Worm (Caenorhabditis elegans) whole organism, young adult: Measurements from ENCODE around the gene T04F3.5.

Experiments
- B0336.3 ChIP-seq: fragments of 200-800 bp; sonication (Bioruptor generic); IDR thresholded peaks from 2 replicates; pipeline ENCODE4 v1.3.6; 2022; ENCODE audit warnings: missing genetic modification characterization, missing compliant biosample characterization
- F49E8.2 ChIP-seq: sonication (generic microtip); optimal IDR thresholded peaks from 3 replicates; lab custom pipeline; 2017; ENCODE audit warnings: missing genetic modification characterization, mild to moderate bottlenecking, missing compliant biosample characterization, antibody characterized with exemption, moderate library complexity; ENCODE audit not compliant: insufficient read depth
- F52B5.7 ChIP-seq: sonication (generic microtip); optimal IDR thresholded peaks from 2 replicates; lab custom pipeline; 2016; ENCODE audit warnings: mild to moderate bottlenecking, missing genetic modification characterization, missing compliant biosample characterization
- K11D2.4 ChIP-seq: fragments of 200-800 bp; sonication (Bioruptor generic); IDR thresholded peaks from 2 replicates; pipeline ENCODE4 v1.3.6; 2022; ENCODE audit warnings: missing genetic modification reagents, missing genetic modification characterization, missing compliant biosample characterization
- attf-6 ChIP-seq: fragments of 200-800 bp; sonication (Bioruptor generic); IDR thresholded peaks from 2 replicates; pipeline ENCODE4 v1.3.6; 2022; ENCODE audit warnings: missing genetic modification reagents, missing genetic modification characterization, missing compliant biosample characterization
- ceh-58 ChIP-seq: fragments of 200-800 bp; sonication (Bioruptor generic); IDR thresholded peaks from 2 replicates; pipeline ENCODE4 v1.3.6; 2022; ENCODE audit warnings: missing genetic modification characterization, missing compliant biosample characterization
- ekl-4 ChIP-seq: fragments of 200-800 bp; sonication (Bioruptor generic); IDR thresholded peaks from 2 replicates; pipeline ENCODE4 v1.3.6; 2022; ENCODE audit warnings: missing genetic modification reagents, missing genetic modification characterization, missing compliant biosample characterization
- madf-8 ChIP-seq: fragments of 200-800 bp; sonication (Bioruptor generic); conservative IDR thresholded peaks from 2 replicates; pipeline ENCODE4 v1.3.6; 2022; ENCODE audit warnings: missing genetic modification reagents, missing genetic modification characterization, missing compliant biosample characterization
- nfyb-1 ChIP-seq: fragments of 200-800 bp; sonication (Bioruptor generic); IDR thresholded peaks from 2 replicates; pipeline ENCODE4 v1.3.6; 2022; ENCODE audit warnings: missing genetic modification reagents, missing genetic modification characterization, missing compliant biosample characterization
- nhr-179 ChIP-seq: sonication (generic microtip); optimal IDR thresholded peaks from 2 replicates; lab custom pipeline; 2016; ENCODE audit warnings: mild to moderate bottlenecking, missing genetic modification characterization, missing compliant biosample characterization
- pha-4 ChIP-seq: fragments of 150-350 bp; sonication (generic microtip); optimal IDR thresholded peaks from 2 replicates; lab custom pipeline; 2014; ENCODE audit warnings: missing biosample characterization, missing genetic modification reagents, missing genetic modification characterization
- repo-1 ChIP-seq: sonication (generic microtip); optimal IDR thresholded peaks from 2 replicates; lab custom pipeline; 2017; ENCODE audit warnings: mild to moderate bottlenecking, missing genetic modification characterization, missing compliant biosample characterization

DNA sequence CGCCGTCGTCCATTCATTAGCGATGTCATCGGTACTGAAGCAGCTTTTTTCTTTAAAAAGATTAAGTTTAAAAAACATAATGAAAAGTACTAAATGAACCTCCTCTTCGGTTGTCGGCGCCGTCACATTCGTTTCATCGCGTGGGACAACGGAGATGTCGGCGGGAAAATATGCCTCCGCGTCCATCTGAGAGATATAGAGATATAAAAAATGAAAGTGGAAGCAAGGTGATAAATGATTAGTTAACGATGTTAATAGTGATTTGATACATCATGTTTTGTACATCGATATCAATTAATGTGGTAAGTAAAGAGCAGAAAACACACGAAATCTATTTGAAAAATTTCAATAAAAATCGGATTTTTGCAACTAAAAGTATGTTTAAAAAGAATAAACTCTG, 26.8 kb downstream of the T04F3.5 start, which contains the start of gene F55A11.7:
- TF ChIP-seq nhr-179 (no peak), F52B5.7 (tag; lab: Kevin White, UChicago) (no peak), ekl-4 (GFP tag; lab: Robert Waterston, UW) (no peak), ceh-58 (GFP tag; lab: Robert Waterston, UW) (no peak), repo-1 (tag; lab: Kevin White, UChicago) (no peak), attf-6 (GFP tag; lab: Robert Waterston, UW) (no peak), F49E8.2 (no peak), pha-4 (tag; lab: Kevin White, UChicago) (no peak), madf-8 (GFP tag; lab: Robert Waterston, UW) (no peak), nfyb-1 (GFP tag; lab: Robert Waterston, UW) (no peak), K11D2.4 (GFP tag; lab: Robert Waterston, UW) (no peak), B0336.3 (no peak)
